Fruit fly (Drosophila melanogaster) whole organism, embryonic: Measurements from ENCODE around the gene EndoGI.

Experiments
- Adf1 ChIP-seq: fragments of 200-800 bp; sonication (Bioruptor generic); IDR thresholded peaks from 2 replicates; pipeline ENCODE4 v1.3.6; 2022; ENCODE audit warnings: missing biosample characterization, missing genetic modification characterization
- CG10321 ChIP-seq: fragments of 200-800 bp; sonication (Bioruptor generic); IDR thresholded peaks from 2 replicates; pipeline ENCODE4 v1.3.6; 2022; ENCODE audit warnings: missing biosample characterization, missing genetic modification characterization
- CG11456 ChIP-seq: fragments of 200-800 bp; sonication (Bioruptor generic); IDR thresholded peaks from 3 replicates; pipeline ENCODE4 v1.3.6; 2022; ENCODE audit warnings: missing biosample characterization, missing genetic modification characterization
- CG1529 ChIP-seq: fragments of 200-800 bp; sonication (Bioruptor generic); optimal IDR thresholded peaks from 3 replicates; lab custom pipeline; 2018; ENCODE audit warnings: missing biosample characterization, missing genetic modification characterization
- CG1647 ChIP-seq: fragments of 200-800 bp; sonication (Bioruptor generic); optimal IDR thresholded peaks from 3 replicates; lab custom pipeline; 2016; ENCODE audit warnings: missing biosample characterization, missing genetic modification characterization
- CG17328 ChIP-seq: fragments of 200-800 bp; sonication (Bioruptor generic); IDR thresholded peaks from 2 replicates; pipeline ENCODE4 v1.3.6; 2022; ENCODE audit warnings: missing biosample characterization, missing genetic modification characterization
- CG17385 ChIP-seq: fragments of 200-800 bp; sonication (Bioruptor generic); optimal IDR thresholded peaks from 3 replicates; lab custom pipeline; 2018; ENCODE audit warnings: missing biosample characterization, mild to moderate bottlenecking, missing genetic modification characterization
- CG18476 ChIP-seq: fragments of 200-800 bp; sonication (Bioruptor generic); optimal IDR thresholded peaks from 2 replicates; lab custom pipeline; 2016; ENCODE audit warnings: missing biosample characterization, mild to moderate bottlenecking, missing genetic modification characterization
- CG18599 ChIP-seq: fragments of 200-800 bp; sonication (Bioruptor generic); optimal IDR thresholded peaks from 3 replicates; lab custom pipeline; 2017; ENCODE audit warnings: missing biosample characterization, missing genetic modification characterization, mild to moderate bottlenecking, moderate library complexity, missing genetic modification reagents
- CG3726 ChIP-seq: fragments of 200-800 bp; sonication (Bioruptor generic); IDR thresholded peaks from 3 replicates; pipeline ENCODE4, ENCODE4 v1.3.6; 2022; ENCODE audit warnings: missing biosample characterization, missing genetic modification characterization
- CG4360 ChIP-seq: fragments of 200-800 bp; sonication (Bioruptor generic); IDR thresholded peaks from 2 replicates; pipeline ENCODE4 v1.3.6; 2022; ENCODE audit warnings: missing biosample characterization, missing genetic modification characterization
- CG6689 ChIP-seq: fragments of 200-800 bp; sonication (Bioruptor generic); IDR thresholded peaks from 2 replicates; pipeline ENCODE4 v1.3.6; 2022; ENCODE audit warnings: missing biosample characterization, missing genetic modification characterization
- CG7839 ChIP-seq: fragments of 200-800 bp; sonication (Bioruptor generic); optimal IDR thresholded peaks from 3 replicates; lab custom pipeline; 2018; ENCODE audit warnings: missing biosample characterization, mild to moderate bottlenecking, missing genetic modification characterization, moderate library complexity
- CG8281 ChIP-seq: fragments of 200-800 bp; sonication (Bioruptor generic); optimal IDR thresholded peaks from 2 replicates; lab custom pipeline; 2018; ENCODE audit warnings: missing biosample characterization, mild to moderate bottlenecking, missing genetic modification characterization, moderate library complexity
- CG8924 ChIP-seq: fragments of 200-800 bp; optimal IDR thresholded peaks from 3 replicates; lab custom pipeline; 2019; ENCODE audit warnings: missing biosample characterization, mild to moderate bottlenecking, missing genetic modification characterization, moderate library complexity
- CrebB ChIP-seq: fragments of 200-800 bp; sonication (Bioruptor generic); optimal IDR thresholded peaks from 3 replicates; lab custom pipeline; 2018; ENCODE audit warnings: missing biosample characterization, mild to moderate bottlenecking, missing genetic modification characterization
- D19A ChIP-seq: fragments of 200-800 bp; optimal IDR thresholded peaks from 3 replicates; lab custom pipeline; 2019; ENCODE audit warnings: missing biosample characterization, mild to moderate bottlenecking, missing genetic modification characterization, moderate library complexity
- ERR ChIP-seq: fragments of 200-800 bp; sonication (Bioruptor generic); optimal IDR thresholded peaks from 2 replicates; lab custom pipeline; 2016; ENCODE audit warnings: missing biosample characterization, missing genetic modification characterization
- Ets65A ChIP-seq: fragments of 200-800 bp; sonication (Bioruptor generic); peaks from one replicate; lab custom pipeline; 2016; ENCODE audit warnings: missing biosample characterization, missing genetic modification characterization
- Ets97D ChIP-seq: fragments of 200-800 bp; sonication (Bioruptor generic); optimal IDR thresholded peaks from 3 replicates; lab custom pipeline; 2016; ENCODE audit warnings: missing biosample characterization, missing genetic modification characterization
- Hmx ChIP-seq: fragments of 200-800 bp; sonication (Bioruptor generic); optimal IDR thresholded peaks from 2 replicates; lab custom pipeline; 2016; ENCODE audit warnings: missing biosample characterization, missing genetic modification characterization
- Hsf ChIP-seq: fragments of 200-800 bp; sonication (Bioruptor generic); optimal IDR thresholded peaks from 3 replicates; lab custom pipeline; 2016; ENCODE audit warnings: missing biosample characterization, missing genetic modification characterization
- MESR4 ChIP-seq: fragments of 200-800 bp; sonication (Bioruptor generic); optimal IDR thresholded peaks from 2 replicates; lab custom pipeline; 2018; ENCODE audit warnings: missing biosample characterization, mild to moderate bottlenecking, missing genetic modification characterization, moderate library complexity
- Meics ChIP-seq: fragments of 200-800 bp; sonication (Bioruptor generic); optimal IDR thresholded peaks from 2 replicates; lab custom pipeline; 2017; ENCODE audit warnings: missing biosample characterization, mild to moderate bottlenecking, missing genetic modification characterization
- Nf-YB ChIP-seq: fragments of 200-800 bp; sonication (Bioruptor generic); optimal IDR thresholded peaks from 3 replicates; lab custom pipeline; 2019; ENCODE audit warnings: missing biosample characterization, mild to moderate bottlenecking, missing genetic modification characterization, moderate library complexity
- Nf-YC ChIP-seq: fragments of 200-800 bp; optimal IDR thresholded peaks from 3 replicates; lab custom pipeline; 2019; ENCODE audit warnings: missing biosample characterization, mild to moderate bottlenecking, missing genetic modification characterization, moderate library complexity
- Ravus ChIP-seq: fragments of 200-800 bp; sonication (Bioruptor generic); IDR thresholded peaks from 2 replicates; pipeline ENCODE4 v1.3.6; 2022; ENCODE audit warnings: missing biosample characterization, missing genetic modification characterization
- Scr ChIP-seq: fragments of 200-800 bp; sonication (Bioruptor generic); IDR thresholded peaks from 2 replicates; pipeline ENCODE4 v1.3.6; 2022; ENCODE audit warnings: missing biosample characterization, missing genetic modification characterization; ENCODE audit not compliant: partially characterized antibody
- Tbp ChIP-seq: fragments of >200 bp; optimal IDR thresholded peaks from 2 replicates; lab custom pipeline; 2018; ENCODE audit warnings: missing biosample characterization, missing genetic modification characterization
- ase ChIP-seq: fragments of 200-800 bp; sonication (Bioruptor generic); IDR thresholded peaks from 3 replicates; pipeline ENCODE4 v1.3.6; 2022; ENCODE audit warnings: missing biosample characterization, missing genetic modification characterization
- cato ChIP-seq: fragments of 200-800 bp; sonication (Bioruptor generic); optimal IDR thresholded peaks from 2 replicates; lab custom pipeline; 2016; ENCODE audit warnings: missing biosample characterization, missing genetic modification characterization, borderline replicate concordance
- cwo ChIP-seq: fragments of 200-800 bp; sonication (Bioruptor generic); optimal IDR thresholded peaks from 3 replicates; lab custom pipeline; 2017; ENCODE audit warnings: missing biosample characterization, missing genetic modification characterization, mild to moderate bottlenecking, moderate library complexity, missing genetic modification reagents
- eve ChIP-seq, 2 experiments: fragments of >200 bp; optimal IDR thresholded peaks; 2 replicates each; lab custom pipeline; 2017; ENCODE audit warnings: missing biosample characterization in 2 of 2, missing genetic modification characterization in 2 of 2
- exex ChIP-seq: fragments of 200-800 bp; sonication (Bioruptor generic); optimal IDR thresholded peaks from 4 replicates; lab custom pipeline; 2018; ENCODE audit warnings: missing biosample characterization, mild to moderate bottlenecking, missing genetic modification characterization, moderate library complexity
- fru ChIP-seq: fragments of >200 bp; optimal IDR thresholded peaks from 2 replicates; lab custom pipeline; 2017
- gt ChIP-seq: fragments of 200-800 bp; sonication (Bioruptor generic); IDR thresholded peaks from 2 replicates; pipeline ENCODE4 v1.3.6; 2022; ENCODE audit warnings: missing biosample characterization, missing genetic modification characterization
- jing ChIP-seq: fragments of 200-800 bp; sonication (Bioruptor generic); optimal IDR thresholded peaks from 2 replicates; lab custom pipeline; 2018; ENCODE audit warnings: missing biosample characterization, mild to moderate bottlenecking, missing genetic modification characterization
- ken ChIP-seq: fragments of 200-800 bp; sonication (Bioruptor generic); IDR thresholded peaks from 3 replicates; pipeline ENCODE4 v1.3.6; 2022; ENCODE audit warnings: missing biosample characterization, missing genetic modification characterization
- maf-S ChIP-seq: fragments of 200-800 bp; sonication (Bioruptor generic); optimal IDR thresholded peaks from 2 replicates; lab custom pipeline; 2016; ENCODE audit warnings: missing biosample characterization, missing genetic modification characterization
- nmo ChIP-seq: fragments of 200-800 bp; sonication (Bioruptor generic); optimal IDR thresholded peaks from 2 replicates; lab custom pipeline; 2018; ENCODE audit warnings: missing biosample characterization, mild to moderate bottlenecking, missing genetic modification characterization, moderate library complexity
- pb ChIP-seq: fragments of 200-800 bp; sonication (Bioruptor generic); optimal IDR thresholded peaks from 3 replicates; lab custom pipeline; 2016; ENCODE audit warnings: missing biosample characterization, missing genetic modification characterization
- peb ChIP-seq: fragments of 200-800 bp; sonication (Bioruptor generic); IDR thresholded peaks from 2 replicates; pipeline ENCODE4 v1.3.6; 2022; ENCODE audit warnings: missing biosample characterization, missing genetic modification characterization
- pho ChIP-seq: fragments of 200-800 bp; sonication (Bioruptor generic); optimal IDR thresholded peaks from 2 replicates; lab custom pipeline; 2016; ENCODE audit warnings: missing biosample characterization, missing genetic modification characterization
- pnt ChIP-seq: fragments of 200-800 bp; sonication (Bioruptor generic); optimal IDR thresholded peaks from 3 replicates; lab custom pipeline; 2016; ENCODE audit warnings: missing biosample characterization, missing genetic modification characterization
- shn ChIP-seq: fragments of 200-800 bp; sonication (Bioruptor generic); optimal IDR thresholded peaks from 3 replicates; lab custom pipeline; 2016; ENCODE audit warnings: missing biosample characterization, missing genetic modification characterization
- tin ChIP-seq: fragments of 200-800 bp; sonication (Bioruptor generic); optimal IDR thresholded peaks from 3 replicates; lab custom pipeline; 2016; ENCODE audit warnings: missing biosample characterization, missing genetic modification characterization
- tna ChIP-seq: fragments of 200-800 bp; sonication (Bioruptor generic); IDR thresholded peaks from 2 replicates; pipeline ENCODE4 v1.3.6; 2022; ENCODE audit warnings: missing biosample characterization, missing genetic modification characterization; ENCODE audit not compliant: partially characterized antibody
- unc-4 ChIP-seq: fragments of 200-800 bp; sonication (Bioruptor generic); IDR thresholded peaks from 2 replicates; pipeline ENCODE4 v1.3.6; 2022; ENCODE audit warnings: missing biosample characterization, missing genetic modification characterization; ENCODE audit not compliant: partially characterized antibody
- wek ChIP-seq: fragments of 200-800 bp; sonication (Bioruptor generic); optimal IDR thresholded peaks from 3 replicates; lab custom pipeline; 2018; ENCODE audit warnings: missing biosample characterization, mild to moderate bottlenecking, missing genetic modification characterization, moderate library complexity
- wor ChIP-seq: fragments of 200-800 bp; sonication (Bioruptor generic); IDR thresholded peaks from 2 replicates; pipeline ENCODE4 v1.3.6; 2022; ENCODE audit warnings: missing biosample characterization, missing genetic modification characterization
- z ChIP-seq: fragments of 200-800 bp; sonication (Bioruptor generic); IDR thresholded peaks from 3 replicates; pipeline ENCODE4 v1.3.6; 2022; ENCODE audit warnings: missing biosample characterization, missing genetic modification characterization

EndoGI gene

DNA sequence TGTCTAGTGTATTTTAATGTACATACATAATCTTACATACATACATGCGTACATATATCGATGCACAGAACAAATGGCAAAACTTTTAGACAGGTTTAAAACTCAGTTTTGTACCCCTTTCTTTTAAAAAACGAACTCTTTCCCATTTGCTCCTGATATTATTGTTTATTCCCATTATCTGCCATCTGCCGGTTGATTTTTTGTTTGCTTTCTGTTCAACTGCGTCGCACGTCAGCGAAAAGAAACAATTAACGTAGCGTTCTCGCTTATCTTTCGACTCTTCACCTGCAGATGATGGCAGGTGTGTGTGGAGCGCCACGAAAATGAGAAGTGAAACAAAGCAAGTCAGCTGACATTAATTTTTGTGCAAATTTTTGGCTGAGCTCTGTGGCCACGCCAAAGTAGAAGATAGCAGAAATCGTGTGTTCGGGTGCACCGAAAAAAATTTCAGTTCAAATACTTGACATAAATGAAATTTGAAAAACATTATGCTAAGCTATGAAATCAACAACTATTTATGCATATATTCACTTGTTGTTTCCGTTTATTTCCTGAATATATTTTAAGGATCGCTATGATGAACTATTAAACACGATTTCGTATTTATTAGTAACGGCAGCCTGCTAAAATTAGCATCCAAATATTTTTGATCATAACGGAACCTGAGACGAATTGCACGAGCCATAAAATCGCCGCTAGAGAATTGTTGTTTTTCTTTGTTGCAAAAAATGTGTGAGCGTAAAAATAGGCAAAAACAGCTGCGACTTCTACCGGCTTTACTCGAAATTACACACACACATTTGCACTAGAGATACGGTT, 13.4 kb downstream of the EndoGI start (continued):
- TF ChIP-seq CG6689 (no peak), pb (GFP tag; lab: Kevin White, UChicago) (no peak), unc-4 (GFP tag; lab: Robert Waterston, UW) (no peak), jing (GFP tag; lab: Kevin White, UChicago) (no peak), z (no peak), wor (no peak), CG1647 (GFP tag; lab: Kevin White, UChicago) (no peak), CG7839 (tag; lab: Kevin White, UChicago) (peak; percentile 33), Ets65A (GFP tag; lab: Kevin White, UChicago) (peak; percentile 59), Scr (GFP tag; lab: Robert Waterston, UW) (no peak), CG4360 (GFP tag; lab: Robert Waterston, UW) (no peak), CG8924 (tag; lab: Kevin White, UChicago) (no peak), Ravus (GFP tag; lab: Robert Waterston, UW) (no peak), exex (tag; lab: Kevin White, UChicago) (no peak), peb (no peak), gt (GFP tag; lab: Robert Waterston, UW) (no peak), D19A (tag; lab: Kevin White, UChicago) (no peak), Tbp (GFP tag; lab: Kevin White, UChicago) (no peak), pnt (GFP tag; lab: Kevin White, UChicago) (no peak), cato (GFP tag; lab: Kevin White, UChicago) (no peak), CG18476 (GFP tag; lab: Kevin White, UChicago) (no peak), ken (GFP tag; lab: Robert Waterston, UW) (no peak), Ets97D (no peak), tna (GFP tag; lab: Robert Waterston, UW) (no peak), CG10321 (GFP tag; lab: Robert Waterston, UW) (no peak), CG17328 (GFP tag; lab: Robert Waterston, UW) (no peak), eve (GFP tag; optimal IDR thresholded peaks at IDR 0.05; lab: Kevin White, UChicago) (peak in 1 of 2 experiments; percentile 48), tin (GFP tag; lab: Kevin White, UChicago) (no peak), wek (GFP tag; lab: Kevin White, UChicago) (no peak), Hmx (GFP tag; lab: Kevin White, UChicago) (no peak), CG1529 (GFP tag; lab: Kevin White, UChicago) (no peak), Hsf (GFP tag; lab: Kevin White, UChicago) (peak; percentile 36), CG8281 (tag; lab: Kevin White, UChicago) (no peak), ERR (GFP tag; lab: Kevin White, UChicago) (no peak), Nf-YC (tag; lab: Kevin White, UChicago) (no peak), CG17385 (GFP tag; lab: Kevin White, UChicago) (no peak), Meics (GFP tag; lab: Kevin White, UChicago) (peak; percentile 53), ase (GFP tag; lab: Robert Waterston, UW) (no peak), CG11456 (GFP tag; lab: Robert Waterston, UW) (no peak), fru (no peak), shn (no peak), CG3726 (GFP tag; lab: Robert Waterston, UW) (no peak), maf-S (GFP tag; lab: Kevin White, UChicago) (no peak), Adf1 (no peak), nmo (GFP tag; lab: Kevin White, UChicago) (no peak), CG18599 (GFP tag; lab: Kevin White, UChicago) (peak; percentile 46), MESR4 (GFP tag; lab: Kevin White, UChicago) (no peak), pho (GFP tag; lab: Kevin White, UChicago) (no peak), CrebB (tag; lab: Kevin White, UChicago) (no peak), cwo (GFP tag; lab: Kevin White, UChicago) (no peak), Nf-YB (GFP tag; lab: Kevin White, UChicago) (no peak)
